Worm (Caenorhabditis elegans) whole organism, L1 larva: ENCODE measurements around the gene Y39A3CL.4.

Source experiments
- blmp-1 ChIP-seq: fragments of 150-350 bp; optimal IDR thresholded peaks from 2 replicates; lab custom pipeline; 2014; ENCODE audit warnings: missing biosample characterization, missing genetic modification characterization
- elt-3 ChIP-seq, 6 experiments: fragments of 150-350 bp in 1 of 6; sonication (generic microtip); optimal IDR thresholded peaks; 2 replicates each; lab custom pipeline; 2017 to 2018; ENCODE audit warnings: missing biosample characterization in 6 of 6, missing genetic modification characterization in 6 of 6, inconsistent platforms in 1 of 6
- fkh-4 ChIP-seq: sonication (generic microtip); optimal IDR thresholded peaks from 2 replicates; lab custom pipeline; 2016; ENCODE audit warnings: missing compliant biosample characterization, missing genetic modification characterization, borderline replicate concordance
- fkh-8 ChIP-seq: sonication (generic microtip); optimal IDR thresholded peaks from 2 replicates; lab custom pipeline; 2016; ENCODE audit warnings: mild to moderate bottlenecking, missing genetic modification characterization, missing compliant biosample characterization
- jun-1 ChIP-seq: fragments of 150-350 bp; optimal IDR thresholded peaks from 2 replicates; lab custom pipeline; 2014; ENCODE audit warnings: missing biosample characterization, missing genetic modification reagents, missing genetic modification characterization
- pag-3 ChIP-seq: sonication (generic microtip); optimal IDR thresholded peaks from 2 replicates; lab custom pipeline; 2017; ENCODE audit warnings: missing genetic modification characterization, mild to moderate bottlenecking, missing compliant biosample characterization, antibody characterized with exemption, borderline replicate concordance; ENCODE audit not compliant: insufficient read depth
- pax-3 ChIP-seq: fragments of 200-800 bp; sonication (Bioruptor generic); optimal IDR thresholded peaks from 2 replicates; lab custom pipeline; 2018; ENCODE audit warnings: mild to moderate bottlenecking, missing genetic modification characterization, moderate library complexity, missing compliant biosample characterization
- pqm-1 ChIP-seq: sonication (generic microtip); optimal IDR thresholded peaks from 3 replicates; lab custom pipeline; 2017; ENCODE audit warnings: missing biosample characterization, missing genetic modification characterization
- snpc-4 ChIP-seq: fragments of 150-350 bp; optimal IDR thresholded peaks from 2 replicates; lab custom pipeline; 2014; ENCODE audit warnings: missing biosample characterization, missing genetic modification characterization
- tbx-2 ChIP-seq: sonication (generic microtip); optimal IDR thresholded peaks from 2 replicates; lab custom pipeline; 2016; ENCODE audit warnings: missing genetic modification characterization, missing compliant biosample characterization

DNA sequence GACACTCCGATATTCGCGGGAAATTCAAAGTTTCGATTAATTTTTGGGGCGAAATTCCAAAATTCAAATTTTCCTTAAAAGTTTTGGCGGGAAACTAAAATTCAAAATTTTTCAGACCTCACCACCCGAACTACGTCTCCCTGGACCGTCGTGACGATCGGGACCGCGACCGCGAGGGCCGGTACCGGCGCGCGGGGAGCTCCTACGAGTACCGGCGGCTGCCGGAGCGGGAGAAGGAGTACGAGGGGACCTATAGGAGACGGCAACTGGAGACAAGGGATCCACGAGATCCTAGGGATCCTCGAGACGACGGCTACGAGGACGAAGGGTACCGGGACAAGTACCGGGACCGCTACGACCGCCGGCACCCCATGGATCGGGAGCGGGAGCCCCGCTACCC, 26.6 kb upstream of the Y39A3CL.4 start:
- no peak for TF ChIP-seq blmp-1
- TF ChIP-seq pag-3 = no peak
- TF ChIP-seq snpc-4 (tag; lab: Kevin White, UChicago) = no peak
- TF ChIP-seq fkh-4 (tag; lab: Kevin White, UChicago) = no peak
- TF ChIP-seq jun-1 (tag; lab: Kevin White, UChicago) = no peak
- TF ChIP-seq elt-3 (tag; optimal IDR thresholded peaks at IDR 0.05; lab: Kevin White, UChicago) = no peak
- no peak for TF ChIP-seq pax-3 (tag; lab: Kevin White, UChicago)
- no peak for TF ChIP-seq pqm-1 (tag; lab: Kevin White, UChicago)
- TF ChIP-seq tbx-2 (tag; lab: Kevin White, UChicago) = no peak
- no peak for TF ChIP-seq fkh-8 (tag; lab: Kevin White, UChicago)
